Fruit fly (Drosophila melanogaster) whole organism, embryonic: ENCODE measurements around the gene CG32176.

Source experiments
- C15 ChIP-seq: fragments of 200-800 bp; sonication (Bioruptor generic); IDR thresholded peaks from 3 replicates; pipeline ENCODE4 v1.3.6; 2022; ENCODE audit warnings: missing biosample characterization, missing genetic modification characterization
- CG10267 ChIP-seq: fragments of 200-800 bp; sonication (Bioruptor generic); optimal IDR thresholded peaks from 2 replicates; lab custom pipeline; 2018; ENCODE audit warnings: missing biosample characterization, mild to moderate bottlenecking, missing genetic modification characterization, moderate library complexity
- CG12769 ChIP-seq: fragments of 200-800 bp; sonication (Bioruptor generic); optimal IDR thresholded peaks from 2 replicates; lab custom pipeline; 2019; ENCODE audit warnings: missing biosample characterization, mild to moderate bottlenecking, missing genetic modification characterization, moderate library complexity
- CG13123 ChIP-seq: fragments of 200-800 bp; sonication (Bioruptor generic); optimal IDR thresholded peaks from 2 replicates; lab custom pipeline; 2016; ENCODE audit warnings: missing biosample characterization, missing genetic modification characterization
- CG1603 ChIP-seq: fragments of 200-800 bp; sonication (Bioruptor generic); optimal IDR thresholded peaks from 2 replicates; lab custom pipeline; 2019; ENCODE audit warnings: missing biosample characterization, mild to moderate bottlenecking, missing genetic modification characterization, moderate library complexity
- CG1647 ChIP-seq: fragments of 200-800 bp; sonication (Bioruptor generic); optimal IDR thresholded peaks from 3 replicates; lab custom pipeline; 2016; ENCODE audit warnings: missing biosample characterization, missing genetic modification characterization
- CG17802 ChIP-seq: fragments of 200-800 bp; sonication (Bioruptor generic); optimal IDR thresholded peaks from 2 replicates; lab custom pipeline; 2018; ENCODE audit warnings: missing biosample characterization, mild to moderate bottlenecking, missing genetic modification characterization, moderate library complexity
- CG18599 ChIP-seq: fragments of 200-800 bp; sonication (Bioruptor generic); optimal IDR thresholded peaks from 3 replicates; lab custom pipeline; 2017; ENCODE audit warnings: missing biosample characterization, missing genetic modification characterization, mild to moderate bottlenecking, moderate library complexity, missing genetic modification reagents
- CG3163 ChIP-seq: fragments of 200-800 bp; sonication (Bioruptor generic); optimal IDR thresholded peaks from 3 replicates; lab custom pipeline; 2016; ENCODE audit warnings: missing biosample characterization, missing genetic modification characterization
- CG3847 ChIP-seq: fragments of 200-800 bp; sonication (Bioruptor generic); IDR thresholded peaks from 2 replicates; pipeline ENCODE4 v1.3.6; 2022; ENCODE audit warnings: missing biosample characterization, missing genetic modification characterization
- CG4282 ChIP-seq: fragments of 200-800 bp; sonication (Bioruptor generic); optimal IDR thresholded peaks from 2 replicates; lab custom pipeline; 2016; ENCODE audit warnings: missing biosample characterization, missing genetic modification characterization
- CG5180 ChIP-seq: fragments of 200-800 bp; sonication (Bioruptor generic); optimal IDR thresholded peaks from 3 replicates; lab custom pipeline; 2017; ENCODE audit warnings: missing biosample characterization, missing genetic modification characterization, mild to moderate bottlenecking, moderate library complexity, missing genetic modification reagents
- CG6175 ChIP-seq: fragments of 200-800 bp; sonication (Bioruptor generic); IDR thresholded peaks from 3 replicates; pipeline ENCODE4 v1.3.6; 2022; ENCODE audit warnings: missing biosample characterization, missing genetic modification characterization
- CG6791 ChIP-seq: fragments of 200-800 bp; sonication (Bioruptor generic); IDR thresholded peaks from 3 replicates; pipeline ENCODE4 v1.3.6; 2022; ENCODE audit warnings: missing biosample characterization, missing genetic modification characterization; ENCODE audit not compliant: partially characterized antibody
- CG6854 ChIP-seq: fragments of 200-800 bp; sonication (Bioruptor generic); optimal IDR thresholded peaks from 3 replicates; lab custom pipeline; 2017; ENCODE audit warnings: missing biosample characterization, mild to moderate bottlenecking, missing genetic modification characterization
- CG7928 ChIP-seq: fragments of 200-800 bp; sonication (Bioruptor generic); optimal IDR thresholded peaks from 2 replicates; lab custom pipeline; 2017; ENCODE audit warnings: missing biosample characterization, mild to moderate bottlenecking, missing genetic modification characterization
- CG8290 ChIP-seq, 3 experiments: fragments of 200-800 bp; sonication (Bioruptor generic); optimal IDR thresholded peaks; 2 replicates each; lab custom pipeline; 2016 to 2019; ENCODE audit warnings: missing biosample characterization in 3 of 3, missing genetic modification characterization in 3 of 3, mild to moderate bottlenecking in 2 of 3, moderate library complexity in 1 of 3
- CG8478 ChIP-seq: fragments of >200 bp; optimal IDR thresholded peaks from 2 replicates; lab custom pipeline; 2018
- CG9727 ChIP-seq: fragments of 200-800 bp; sonication (Bioruptor generic); optimal IDR thresholded peaks from 3 replicates; lab custom pipeline; 2017; ENCODE audit warnings: missing biosample characterization, mild to moderate bottlenecking, missing genetic modification characterization
- Deaf1 ChIP-seq: fragments of 200-800 bp; optimal IDR thresholded peaks from 3 replicates; lab custom pipeline; 2019; ENCODE audit warnings: missing biosample characterization, mild to moderate bottlenecking, missing genetic modification characterization, moderate library complexity
- Ets65A ChIP-seq: fragments of 200-800 bp; sonication (Bioruptor generic); peaks from one replicate; lab custom pipeline; 2016; ENCODE audit warnings: missing biosample characterization, missing genetic modification characterization
- GATAe ChIP-seq: fragments of 200-800 bp; sonication (Bioruptor generic); conservative IDR thresholded peaks from 2 replicates; pipeline ENCODE4 v1.3.6; 2022; ENCODE audit warnings: missing biosample characterization, missing genetic modification characterization
- HLH54F ChIP-seq: fragments of 200-800 bp; sonication (Bioruptor generic); optimal IDR thresholded peaks from 3 replicates; lab custom pipeline; 2016; ENCODE audit warnings: missing biosample characterization, missing genetic modification characterization
- HmgZ ChIP-seq: fragments of 200-800 bp; sonication (Bioruptor generic); optimal IDR thresholded peaks from 2 replicates; lab custom pipeline; 2018; ENCODE audit warnings: missing biosample characterization, mild to moderate bottlenecking, missing genetic modification characterization
- Med ChIP-seq: fragments of 200-800 bp; sonication (Bioruptor generic); peaks from one replicate; lab custom pipeline; 2016; ENCODE audit warnings: missing biosample characterization, missing genetic modification characterization, mild to moderate bottlenecking, inconsistent platforms, moderate library complexity
- Mrtf ChIP-seq: fragments of 200-800 bp; sonication (Bioruptor generic); IDR thresholded peaks from 3 replicates; pipeline ENCODE4 v1.3.6; 2022; ENCODE audit warnings: missing biosample characterization, missing genetic modification characterization
- Nf-YA ChIP-seq: fragments of 200-800 bp; sonication (Bioruptor generic); IDR thresholded peaks from 2 replicates; pipeline ENCODE4 v1.3.6; 2022; ENCODE audit warnings: missing biosample characterization, missing genetic modification characterization
- Ptx1 ChIP-seq: fragments of 200-800 bp; sonication (Bioruptor generic); IDR thresholded peaks from 2 replicates; pipeline ENCODE4 v1.3.6; 2022; ENCODE audit warnings: missing biosample characterization, missing genetic modification characterization
- Rfx ChIP-seq: fragments of 200-800 bp; sonication (Bioruptor generic); IDR thresholded peaks from 2 replicates; pipeline ENCODE4 v1.3.6; 2022; ENCODE audit warnings: missing biosample characterization, missing genetic modification characterization
- bigmax ChIP-seq: fragments of 200-800 bp; sonication (Bioruptor generic); optimal IDR thresholded peaks from 2 replicates; lab custom pipeline; 2018; ENCODE audit warnings: missing biosample characterization, mild to moderate bottlenecking, missing genetic modification characterization
- bowl ChIP-seq: fragments of 200-800 bp; sonication (Bioruptor generic); IDR thresholded peaks from 2 replicates; pipeline ENCODE4 v1.3.6; 2022; ENCODE audit warnings: missing biosample characterization, missing genetic modification characterization
- btn ChIP-seq: fragments of 200-800 bp; sonication (Bioruptor generic); optimal IDR thresholded peaks from 2 replicates; lab custom pipeline; 2016; ENCODE audit warnings: missing biosample characterization, missing genetic modification characterization
- cas ChIP-seq: fragments of 200-800 bp; sonication (Bioruptor generic); IDR thresholded peaks from 2 replicates; pipeline ENCODE4 v1.3.6; 2022; ENCODE audit warnings: missing biosample characterization, missing genetic modification characterization
- ci ChIP-seq: fragments of 200-800 bp; sonication (Bioruptor generic); IDR thresholded peaks from 3 replicates; pipeline ENCODE4 v1.3.6; 2022; ENCODE audit warnings: missing biosample characterization, missing genetic modification characterization
- da ChIP-seq: fragments of 200-800 bp; sonication (Bioruptor generic); optimal IDR thresholded peaks from 2 replicates; lab custom pipeline; 2016; ENCODE audit warnings: missing biosample characterization, missing genetic modification characterization
- grn ChIP-seq: fragments of 200-800 bp; sonication (Bioruptor generic); optimal IDR thresholded peaks from 3 replicates; lab custom pipeline; 2017; ENCODE audit warnings: missing biosample characterization, missing genetic modification characterization
- knrl ChIP-seq: fragments of 200-800 bp; sonication (Bioruptor generic); IDR thresholded peaks from 3 replicates; pipeline ENCODE4 v1.3.6; 2022; ENCODE audit warnings: missing biosample characterization, missing genetic modification characterization; ENCODE audit not compliant: partially characterized antibody
- mirr ChIP-seq: fragments of 200-800 bp; sonication (Bioruptor generic); optimal IDR thresholded peaks from 3 replicates; lab custom pipeline; 2018; ENCODE audit warnings: missing biosample characterization, mild to moderate bottlenecking, missing genetic modification characterization
- otp ChIP-seq: fragments of 200-800 bp; sonication (Bioruptor generic); IDR thresholded peaks from 3 replicates; pipeline ENCODE4, ENCODE4 v1.3.6; 2022; ENCODE audit warnings: missing biosample characterization, missing genetic modification characterization
- pros ChIP-seq: fragments of 200-800 bp; sonication (Bioruptor generic); optimal IDR thresholded peaks from 3 replicates; lab custom pipeline; 2019; ENCODE audit warnings: missing biosample characterization, mild to moderate bottlenecking, missing genetic modification characterization, moderate library complexity
- z ChIP-seq: fragments of 200-800 bp; sonication (Bioruptor generic); IDR thresholded peaks from 3 replicates; pipeline ENCODE4 v1.3.6; 2022; ENCODE audit warnings: missing biosample characterization, missing genetic modification characterization

CG32176 gene

dm6 chr3L:17470110-17470509, 36.4 kb downstream of the CG32176 start, which contains the start of gene SecCl (continued):
- TF ChIP-seq btn (no peak), CG1647 (GFP tag; lab: Kevin White, UChicago) (no peak), CG18599 (GFP tag; lab: Kevin White, UChicago) (peak; percentile 23), C15 (GFP tag; lab: Robert Waterston, UW) (0 out of 3 replicates have a peak, but pooled peaks have one; percentile 4), Ptx1 (GFP tag; lab: Robert Waterston, UW) (no peak), CG6791 (GFP tag; lab: Robert Waterston, UW) (peak; percentile 98), Mrtf (GFP tag; lab: Robert Waterston, UW) (no peak), CG8290 (GFP tag; optimal IDR thresholded peaks at IDR 0.05; lab: Kevin White, UChicago) (peak; percentile 100), CG8290 (tag; optimal IDR thresholded peaks at IDR 0.05; lab: Kevin White, UChicago) (peak; percentile 63 to 95), da (no peak), Rfx (0 out of 2 replicates have a peak, but pooled peaks have one; percentile 14), CG12769 (tag; lab: Kevin White, UChicago) (no peak), Nf-YA (GFP tag; lab: Robert Waterston, UW) (no peak), z (peak; percentile 63; the same call in 1 of the 3 replicates), Med (GFP tag; lab: Kevin White, UChicago) (peak; percentile 62), HLH54F (GFP tag; lab: Kevin White, UChicago) (no peak), GATAe (GFP tag; lab: Robert Waterston, UW) (peak; percentile 53), ci (GFP tag; lab: Robert Waterston, UW) (peak; percentile 55; the same call in 1 of the 3 replicates), otp (GFP tag; lab: Robert Waterston, UW) (no peak), bowl (0 out of 2 replicates have a peak, but pooled peaks have one; percentile 5), Deaf1 (peak; percentile 94), bigmax (GFP tag; lab: Kevin White, UChicago) (no peak), HmgZ (tag; lab: Kevin White, UChicago) (peak; percentile 60), CG13123 (no peak), CG5180 (GFP tag; lab: Kevin White, UChicago) (peak; percentile 87), pros (GFP tag; lab: Kevin White, UChicago) (no peak), CG3847 (GFP tag; lab: Robert Waterston, UW) (no peak), knrl (GFP tag; lab: Robert Waterston, UW) (no peak), CG6854 (GFP tag; lab: Kevin White, UChicago) (no peak), CG10267 (tag; lab: Kevin White, UChicago) (no peak), grn (GFP tag; lab: Kevin White, UChicago) (peak; percentile 54), CG7928 (GFP tag; lab: Kevin White, UChicago) (no peak), CG4282 (GFP tag; lab: Kevin White, UChicago) (no peak), CG1603 (tag; lab: Kevin White, UChicago) (no peak), CG9727 (no peak), CG6175 (GFP tag; lab: Robert Waterston, UW) (no peak), CG17802 (tag; lab: Kevin White, UChicago) (no peak), mirr (GFP tag; lab: Kevin White, UChicago) (peak; percentile 36), CG3163 (GFP tag; lab: Kevin White, UChicago) (no peak)
- TF ChIP-seq, all 482 proteins: peak for 24

dm6 chr3L:17473889-17474288, 40.2 kb downstream of the CG32176 start:
- peak; percentile 60 for TF ChIP-seq Ets65A (GFP tag; lab: Kevin White, UChicago)
- TF ChIP-seq CG8478, result peak; percentile 73
- TF ChIP-seq cas (GFP tag; lab: Robert Waterston, UW), result no peak
